Fruit fly (Drosophila melanogaster): Measurements from ENCODE around the gene Adi1.

Gene Adi1

dm6 chr3L:10681814-10682213 lies 18.6 kb downstream of the Adi1 start (continued):
- no peak for TF ChIP-seq CG8388 (GFP tag; optimal IDR thresholded peaks at IDR 0.05)
- no peak for TF ChIP-seq Chrac-16 (GFP tag; optimal IDR thresholded peaks at IDR 0.05)
- no peak for TF ChIP-seq tll (GFP tag; optimal IDR thresholded peaks at IDR 0.05)
- no peak for TF ChIP-seq crp (GFP tag; optimal IDR thresholded peaks at IDR 0.05)
- no peak for TF ChIP-seq Dref (GFP tag; IDR thresholded peaks at IDR 0.05)
- TF ChIP-seq CG4282 (GFP tag; optimal IDR thresholded peaks at IDR 0.05) = peak; percentile 19
- no peak for TF ChIP-seq CG7987 (GFP tag; optimal IDR thresholded peaks at IDR 0.05)
- no peak for TF ChIP-seq gro (GFP tag; optimal IDR thresholded peaks at IDR 0.05)
- no peak for TF ChIP-seq CG1529 (GFP tag; optimal IDR thresholded peaks at IDR 0.05)
- no peak for TF ChIP-seq CG8765 (GFP tag; IDR thresholded peaks at IDR 0.05)
- TF ChIP-seq ap (GFP tag; IDR thresholded peaks at IDR 0.05) = no peak
- TF ChIP-seq CG11093 (GFP tag; IDR thresholded peaks at IDR 0.05) = no peak
- peak; percentile 50; the same call in 1 of the 2 replicates for TF ChIP-seq Awh (GFP tag; IDR thresholded peaks at IDR 0.05)
- no peak for TF ChIP-seq Oli (tag; optimal IDR thresholded peaks at IDR 0.05)
- no peak for TF ChIP-seq usp (GFP tag; optimal IDR thresholded peaks at IDR 0.05)
- no peak for TF ChIP-seq CG16813 (GFP tag; IDR thresholded peaks at IDR 0.05; ENCODE audit: partially characterized antibody)
- TF ChIP-seq CG7786 (GFP tag; optimal IDR thresholded peaks at IDR 0.05) = no peak
- TF ChIP-seq CG1647 (GFP tag; optimal IDR thresholded peaks at IDR 0.05) = no peak
- TF ChIP-seq slbo (GFP tag; IDR thresholded peaks at IDR 0.05) = no peak
- no peak for TF ChIP-seq CG18619 (GFP tag; optimal IDR thresholded peaks at IDR 0.05)
- TF ChIP-seq Bteb2 (GFP tag; optimal IDR thresholded peaks at IDR 0.05) = no peak
- no peak for TF ChIP-seq CG3847 (GFP tag; IDR thresholded peaks at IDR 0.05)
- TF ChIP-seq Abd-B (GFP tag; optimal IDR thresholded peaks at IDR 0.05) = no peak
- TF ChIP-seq Meics (GFP tag; optimal IDR thresholded peaks at IDR 0.05) = peak; percentile 25
- TF ChIP-seq CG10654 (GFP tag; optimal IDR thresholded peaks at IDR 0.05) = no peak
- TF ChIP-seq CG13624 (GFP tag; optimal IDR thresholded peaks at IDR 0.05) = peak; percentile 24
- TF ChIP-seq Oaz (GFP tag; IDR thresholded peaks at IDR 0.05) = no peak
- TF ChIP-seq NC2β (GFP tag; optimal IDR thresholded peaks at IDR 0.05) = no peak
- no peak for TF ChIP-seq Neu2 (GFP tag; optimal IDR thresholded peaks at IDR 0.05; ENCODE audit: borderline replicate concordance)
- no peak for TF ChIP-seq phol (tag; optimal IDR thresholded peaks at IDR 0.05)
- peak; percentile 30; the same call in 1 of the 2 replicates for TF ChIP-seq sna (GFP tag; IDR thresholded peaks at IDR 0.05; ENCODE audit: partially characterized antibody)
- TF ChIP-seq CG3726 (GFP tag; IDR thresholded peaks at IDR 0.05) = no peak
- TF ChIP-seq lab (GFP tag; optimal IDR thresholded peaks at IDR 0.05) = no peak
- no peak for TF ChIP-seq Ptx1 (GFP tag; IDR thresholded peaks at IDR 0.05)
- no peak for TF ChIP-seq mam (GFP tag; optimal IDR thresholded peaks at IDR 0.05)
- no peak for TF ChIP-seq Gsc (GFP tag; IDR thresholded peaks at IDR 0.05)
- TF ChIP-seq fd3F (GFP tag; optimal IDR thresholded peaks at IDR 0.05) = no peak
- TF ChIP-seq Asciz (GFP tag; optimal IDR thresholded peaks at IDR 0.05) = no peak
- peak; percentile 23 for TF ChIP-seq scrt (GFP tag; optimal IDR thresholded peaks at IDR 0.05)
- TF ChIP-seq HmgZ (tag; optimal IDR thresholded peaks at IDR 0.05) = peak; percentile 38
- TF ChIP-seq pum (GFP tag; optimal IDR thresholded peaks at IDR 0.05) = no peak
- TF ChIP-seq sqz (GFP tag; optimal IDR thresholded peaks at IDR 0.05) = no peak
- TF ChIP-seq NK7.1 (GFP tag; optimal IDR thresholded peaks at IDR 0.05) = peak; percentile 19
- TF ChIP-seq Atf3 (GFP tag; optimal IDR thresholded peaks at IDR 0.05) = no peak
- TF ChIP-seq CG10979 (tag; optimal IDR thresholded peaks at IDR 0.05) = no peak
- TF ChIP-seq fru (optimal IDR thresholded peaks at IDR 0.05) = no peak
- no peak for TF ChIP-seq CG17829 (tag; optimal IDR thresholded peaks at IDR 0.05)
- TF ChIP-seq nerfin-1 (tag; optimal IDR thresholded peaks at IDR 0.05) = no peak
- TF ChIP-seq Fer2 (tag; optimal IDR thresholded peaks at IDR 0.05) = no peak
- no peak for TF ChIP-seq kah (GFP tag; optimal IDR thresholded peaks at IDR 0.05)
- no peak for TF ChIP-seq sug (tag; optimal IDR thresholded peaks at IDR 0.05)
- no peak for TF ChIP-seq CG33213 (GFP tag; optimal IDR thresholded peaks at IDR 0.05)
